Worm (Caenorhabditis elegans) whole organism, L1 larva: ENCODE data around the gene rgs-7.

Experiments used
- C04F5.9 ChIP-seq: sonication (generic microtip); optimal IDR thresholded peaks from 2 replicates; lab custom pipeline; 2016; ENCODE audit warnings: missing genetic modification characterization, missing compliant biosample characterization
- C16A3.4 ChIP-seq: fragments of 150-350 bp; optimal IDR thresholded peaks from 2 replicates; lab custom pipeline; 2014; ENCODE audit warnings: missing biosample characterization, missing genetic modification characterization
- F16B12.6 ChIP-seq: fragments of 150-350 bp; optimal IDR thresholded peaks from 2 replicates; lab custom pipeline; 2014; ENCODE audit warnings: missing biosample characterization, missing genetic modification characterization
- blmp-1 ChIP-seq: fragments of 150-350 bp; optimal IDR thresholded peaks from 2 replicates; lab custom pipeline; 2014; ENCODE audit warnings: missing biosample characterization, missing genetic modification characterization
- ceh-63 ChIP-seq: fragments of 200-800 bp; sonication (Bioruptor generic); optimal IDR thresholded peaks from 2 replicates; lab custom pipeline; 2018; ENCODE audit warnings: mild to moderate bottlenecking, missing genetic modification characterization, missing compliant biosample characterization
- ces-1 ChIP-seq: fragments of 150-350 bp; optimal IDR thresholded peaks from 2 replicates; lab custom pipeline; 2014; ENCODE audit warnings: missing biosample characterization, missing genetic modification reagents, missing genetic modification characterization
- dpl-1 ChIP-seq, 3 experiments: fragments of 150-350 bp in 2 of 3; sonication (generic microtip) in 1 of 3; optimal IDR thresholded peaks; 2 replicates each; lab custom pipeline; 2014 to 2017; ENCODE audit warnings: missing biosample characterization in 3 of 3, missing genetic modification characterization in 3 of 3, missing genetic modification reagents in 3 of 3
- dsc-1 ChIP-seq: sonication (generic microtip); optimal IDR thresholded peaks from 2 replicates; lab custom pipeline; 2016; ENCODE audit warnings: mild to moderate bottlenecking, missing genetic modification characterization, missing compliant biosample characterization
- efl-1 ChIP-seq, 4 experiments: fragments of 150-350 bp; optimal IDR thresholded peaks in 3 of 4; peaks in 1 of 4; 1 replicate in 1 of 4; 2 replicates in 3 of 4; lab custom pipeline; 2014; ENCODE audit warnings: missing biosample characterization in 2 of 4, missing genetic modification characterization in 2 of 4, missing genetic modification reagents in 2 of 4
- elt-2 ChIP-seq: sonication (generic microtip); optimal IDR thresholded peaks from 2 replicates; lab custom pipeline; 2016; ENCODE audit warnings: missing genetic modification characterization, mild to moderate bottlenecking, inconsistent platforms, missing compliant biosample characterization, missing genetic modification reagents
- elt-3 ChIP-seq, 6 experiments: fragments of 150-350 bp in 1 of 6; sonication (generic microtip); optimal IDR thresholded peaks; 2 replicates each; lab custom pipeline; 2017 to 2018; ENCODE audit warnings: missing biosample characterization in 6 of 6, missing genetic modification characterization in 6 of 6, inconsistent platforms in 1 of 6
- fkh-10 ChIP-seq: sonication (generic microtip); optimal IDR thresholded peaks from 2 replicates; lab custom pipeline; 2017; ENCODE audit warnings: missing biosample characterization, missing genetic modification reagents, missing genetic modification characterization
- fkh-4 ChIP-seq: sonication (generic microtip); optimal IDR thresholded peaks from 2 replicates; lab custom pipeline; 2016; ENCODE audit warnings: missing compliant biosample characterization, missing genetic modification characterization, borderline replicate concordance
- grh-1 ChIP-seq: fragments of 200-800 bp; sonication (Bioruptor generic); IDR thresholded peaks from 2 replicates; pipeline ENCODE4 v1.3.6; 2022; ENCODE audit warnings: missing genetic modification reagents, missing genetic modification characterization, missing compliant biosample characterization
- hlh-17 ChIP-seq: fragments of 200-800 bp; sonication (Bioruptor generic); optimal IDR thresholded peaks from 2 replicates; lab custom pipeline; 2018; ENCODE audit warnings: missing genetic modification characterization, mild to moderate bottlenecking, missing compliant biosample characterization, moderate library complexity, borderline replicate concordance
- hlh-4 ChIP-seq: sonication (generic microtip); optimal IDR thresholded peaks from 2 replicates; lab custom pipeline; 2016; ENCODE audit warnings: mild to moderate bottlenecking, missing genetic modification characterization, missing compliant biosample characterization
- irx-1 ChIP-seq: sonication (generic microtip); optimal IDR thresholded peaks from 2 replicates; lab custom pipeline; 2016; ENCODE audit warnings: missing genetic modification characterization, missing compliant biosample characterization
- jun-1 ChIP-seq: fragments of 150-350 bp; optimal IDR thresholded peaks from 2 replicates; lab custom pipeline; 2014; ENCODE audit warnings: missing biosample characterization, missing genetic modification reagents, missing genetic modification characterization
- lin-13 ChIP-seq: fragments of 150-350 bp; optimal IDR thresholded peaks from 2 replicates; lab custom pipeline; 2014; ENCODE audit warnings: missing biosample characterization, missing genetic modification reagents, missing genetic modification characterization
- lin-14 ChIP-seq: fragments of 200-800 bp; sonication (Bioruptor generic); optimal IDR thresholded peaks from 2 replicates; lab custom pipeline; 2018; ENCODE audit warnings: mild to moderate bottlenecking, missing genetic modification characterization, moderate library complexity, missing compliant biosample characterization
- lin-35 ChIP-seq, 2 experiments: fragments of 150-350 bp; optimal IDR thresholded peaks; 2 replicates each; lab custom pipeline; 2014; ENCODE audit warnings: missing biosample characterization in 2 of 2, missing genetic modification characterization in 2 of 2, missing genetic modification reagents in 2 of 2
- lin-39 ChIP-seq: fragments of 150-350 bp; optimal IDR thresholded peaks from 2 replicates; lab custom pipeline; 2014; ENCODE audit warnings: missing biosample characterization, missing genetic modification reagents, missing genetic modification characterization
- lir-3 ChIP-seq: sonication (generic microtip); optimal IDR thresholded peaks from 2 replicates; lab custom pipeline; 2016; ENCODE audit warnings: mild to moderate bottlenecking, missing genetic modification characterization, moderate library complexity, missing compliant biosample characterization; ENCODE audit not compliant: poor library complexity
- lsy-2 ChIP-seq, 2 experiments: fragments of 150-350 bp; optimal IDR thresholded peaks; 2 replicates each; lab custom pipeline; 2014; ENCODE audit warnings: missing biosample characterization in 2 of 2, missing genetic modification characterization in 2 of 2
- mdl-1 ChIP-seq, 2 experiments: fragments of 150-350 bp; optimal IDR thresholded peaks; 2 replicates each; lab custom pipeline; 2014 to 2017; ENCODE audit warnings: missing biosample characterization in 2 of 2, missing genetic modification characterization in 2 of 2, inconsistent platforms in 1 of 2
- nhr-19 ChIP-seq: fragments of 200-800 bp; sonication (Bioruptor generic); conservative IDR thresholded peaks from 2 replicates; pipeline ENCODE4 v1.3.6; 2022; ENCODE audit warnings: missing genetic modification characterization, missing compliant biosample characterization
- nhr-20 ChIP-seq: sonication (generic microtip); optimal IDR thresholded peaks from 2 replicates; lab custom pipeline; 2016; ENCODE audit warnings: mild to moderate bottlenecking, missing genetic modification characterization, missing compliant biosample characterization
- nhr-71 ChIP-seq: sonication (generic microtip); optimal IDR thresholded peaks from 2 replicates; lab custom pipeline; 2016; ENCODE audit warnings: mild to moderate bottlenecking, missing genetic modification characterization, moderate library complexity, missing compliant biosample characterization
- nhr-76 ChIP-seq: sonication (generic microtip); optimal IDR thresholded peaks from 2 replicates; lab custom pipeline; 2017; ENCODE audit warnings: missing biosample characterization, missing genetic modification characterization
- nhr-85 ChIP-seq: sonication (generic microtip); peaks from one replicate; lab custom pipeline; 2016; ENCODE audit warnings: missing genetic modification characterization, inconsistent platforms, missing compliant biosample characterization
- pag-3 ChIP-seq: sonication (generic microtip); optimal IDR thresholded peaks from 2 replicates; lab custom pipeline; 2017; ENCODE audit warnings: missing genetic modification characterization, mild to moderate bottlenecking, missing compliant biosample characterization, antibody characterized with exemption, borderline replicate concordance; ENCODE audit not compliant: insufficient read depth
- pqm-1 ChIP-seq: sonication (generic microtip); optimal IDR thresholded peaks from 3 replicates; lab custom pipeline; 2017; ENCODE audit warnings: missing biosample characterization, missing genetic modification characterization
- rnt-1 ChIP-seq: sonication (generic microtip); optimal IDR thresholded peaks from 2 replicates; lab custom pipeline; 2016; ENCODE audit warnings: mild to moderate bottlenecking, missing genetic modification characterization, moderate library complexity, missing compliant biosample characterization
- skn-1 ChIP-seq: fragments of 150-350 bp; optimal IDR thresholded peaks from 2 replicates; lab custom pipeline; 2014; ENCODE audit warnings: missing biosample characterization, missing genetic modification characterization
- snu-23 ChIP-seq: sonication (generic microtip); optimal IDR thresholded peaks from 2 replicates; lab custom pipeline; 2016; ENCODE audit warnings: missing genetic modification characterization, missing compliant biosample characterization
- tlp-1 ChIP-seq: fragments of 150-350 bp; optimal IDR thresholded peaks from 2 replicates; lab custom pipeline; 2014; ENCODE audit warnings: missing biosample characterization, missing genetic modification characterization
- unc-130 ChIP-seq: fragments of 150-350 bp; optimal IDR thresholded peaks from 2 replicates; lab custom pipeline; 2017; ENCODE audit warnings: missing biosample characterization, missing genetic modification characterization, inconsistent platforms
- unc-86 ChIP-seq: sonication (generic microtip); optimal IDR thresholded peaks from 2 replicates; lab custom pipeline; 2016; ENCODE audit warnings: missing genetic modification characterization, missing compliant biosample characterization
- xbp-1 ChIP-seq: sonication (generic microtip); optimal IDR thresholded peaks from 2 replicates; lab custom pipeline; 2016; ENCODE audit warnings: missing genetic modification characterization, missing compliant biosample characterization
- zag-1 ChIP-seq: fragments of 150-350 bp; optimal IDR thresholded peaks from 2 replicates; lab custom pipeline; 2014; ENCODE audit warnings: missing biosample characterization, missing genetic modification characterization
- ztf-11 ChIP-seq, 2 experiments: sonication (generic microtip); optimal IDR thresholded peaks; 2 replicates each; lab custom pipeline; 2016 to 2017; ENCODE audit warnings: missing genetic modification characterization in 2 of 2, missing biosample characterization in 1 of 2, missing compliant biosample characterization in 1 of 2

rgs-7 gene

DNA sequence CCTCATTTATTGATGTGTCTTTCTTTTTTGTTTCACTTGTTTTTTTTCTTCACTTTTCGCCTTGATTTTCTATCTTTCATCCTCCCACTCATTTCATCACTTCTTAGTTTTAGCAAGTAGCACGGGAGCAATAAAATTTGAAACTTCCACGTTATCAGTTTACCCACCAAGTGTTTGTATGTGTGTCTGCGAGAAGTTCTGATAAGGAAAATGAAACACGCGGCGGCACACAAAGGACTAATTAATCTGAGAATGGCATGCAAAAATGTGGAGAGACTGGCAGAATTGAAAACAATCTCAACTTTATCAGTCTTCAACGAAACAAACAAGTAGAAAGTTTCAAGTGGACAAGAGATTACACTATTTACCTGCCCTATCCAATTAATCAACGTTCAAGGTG lies 8.1 kb upstream of the rgs-7 start:
- TF ChIP-seq elt-3 (tag; optimal IDR thresholded peaks at IDR 0.05; lab: Kevin White, UChicago) (peak in 2 of 6 experiments; percentile 45 to 58), nhr-19 (GFP tag; lab: Robert Waterston, UW) (peak; percentile 23; the same call in 1 of the 2 replicates), nhr-71 (tag; lab: Kevin White, UChicago) (peak; percentile 47), elt-2 (peak; percentile 95), pag-3 (peak; percentile 84), blmp-1 (tag; lab: Kevin White, UChicago) (peak; percentile 9), ces-1 (GFP tag; lab: Kevin White, UChicago) (no peak), jun-1 (tag; lab: Kevin White, UChicago) (peak; percentile 44), nhr-20 (peak; percentile 38), xbp-1 (tag; lab: Kevin White, UChicago) (no peak), efl-1 (optimal IDR thresholded peaks at IDR 0.05; lab: Kevin White, UChicago) (no peak), efl-1 (GFP tag; optimal IDR thresholded peaks at IDR 0.05 in 1 of 2; lab: Kevin White, UChicago) (peak in 1 of 2 experiments; percentile 11), lsy-2 (tag; optimal IDR thresholded peaks at IDR 0.05; lab: Kevin White, UChicago) (peak in 1 of 2 experiments; percentile 13), unc-130 (tag; lab: Kevin White, UChicago) (no peak), mdl-1 (tag; optimal IDR thresholded peaks at IDR 0.05; lab: Kevin White, UChicago) (peak in 1 of 2 experiments; percentile 58), lin-14 (peak; percentile 76), lin-35 (GFP tag; optimal IDR thresholded peaks at IDR 0.05; lab: Kevin White, UChicago) (peak in 1 of 2 experiments; percentile 58), pqm-1 (tag; lab: Kevin White, UChicago) (peak; percentile 88), skn-1 (tag; lab: Kevin White, UChicago) (no peak)

ce11 chrX:3535505-3535904 lies 6.8 kb upstream of the rgs-7 start:
- TF ChIP-seq lin-14, result peak; percentile 75
- TF ChIP-seq tlp-1, result no peak
- no peak for TF ChIP-seq lir-3 (tag; lab: Kevin White, UChicago)
- TF ChIP-seq nhr-76 (tag; lab: Kevin White, UChicago), result no peak
- TF ChIP-seq lin-39 (tag; lab: Kevin White, UChicago), result no peak
- TF ChIP-seq fkh-10, result peak; percentile 55
- TF ChIP-seq hlh-17 (GFP tag; lab: Kevin White, UChicago), result no peak
- TF ChIP-seq nhr-85, result no peak
- TF ChIP-seq unc-86, result no peak
- no peak for TF ChIP-seq irx-1
- TF ChIP-seq dsc-1 (tag; lab: Kevin White, UChicago), result peak; percentile 22
- TF ChIP-seq lsy-2 (tag; optimal IDR thresholded peaks at IDR 0.05; lab: Kevin White, UChicago), result no peak
- TF ChIP-seq, all 84 proteins: peak for 3

- no peak for TF ChIP-seq irx-1
- TF ChIP-seq F16B12.6 (tag; lab: Kevin White, UChicago), result no peak
- TF ChIP-seq snu-23 (GFP tag; lab: Kevin White, UChicago), result peak; percentile 32
- no peak for TF ChIP-seq jun-1 (tag; lab: Kevin White, UChicago)
- peak in 1 of 2 experiments; percentile 19 for TF ChIP-seq mdl-1 (tag; optimal IDR thresholded peaks at IDR 0.05; lab: Kevin White, UChicago)
- peak; percentile 12 for TF ChIP-seq nhr-20
- TF ChIP-seq tlp-1, result no peak
- TF ChIP-seq unc-130 (tag; lab: Kevin White, UChicago), result peak; percentile 10
- peak; percentile 61 for TF ChIP-seq nhr-71 (tag; lab: Kevin White, UChicago)
- peak; percentile 15 for TF ChIP-seq dsc-1 (tag; lab: Kevin White, UChicago)
- peak; percentile 46; the same call in 1 of the 2 replicates for TF ChIP-seq nhr-19 (GFP tag; lab: Robert Waterston, UW)
- peak in 1 of 2 experiments; percentile 43 for TF ChIP-seq lsy-2 (tag; optimal IDR thresholded peaks at IDR 0.05; lab: Kevin White, UChicago)
- TF ChIP-seq zag-1 (tag; lab: Kevin White, UChicago), result no peak
- TF ChIP-seq lin-14, result peak; percentile 75
- TF ChIP-seq lin-13 (GFP tag; lab: Kevin White, UChicago), result no peak
- no peak for TF ChIP-seq hlh-4
- no peak for TF ChIP-seq hlh-17 (GFP tag; lab: Kevin White, UChicago)
- TF ChIP-seq fkh-4 (tag; lab: Kevin White, UChicago), result no peak
- TF ChIP-seq C16A3.4 (tag; lab: Kevin White, UChicago), result no peak
- no peak for TF ChIP-seq nhr-85
- no peak for TF ChIP-seq ceh-63 (GFP tag; lab: Kevin White, UChicago)
- TF ChIP-seq lin-35 (GFP tag; optimal IDR thresholded peaks at IDR 0.05; lab: Kevin White, UChicago), result no peak
- no peak for TF ChIP-seq fkh-10
- no peak for TF ChIP-seq ztf-11 (tag; optimal IDR thresholded peaks at IDR 0.05; lab: Kevin White, UChicago)
- no peak for TF ChIP-seq xbp-1 (tag; lab: Kevin White, UChicago)
- TF ChIP-seq C04F5.9 (tag; lab: Kevin White, UChicago), result no peak
- TF ChIP-seq dpl-1 (GFP tag; optimal IDR thresholded peaks at IDR 0.05; lab: Kevin White, UChicago), result no peak
- TF ChIP-seq blmp-1 (tag; lab: Kevin White, UChicago), result peak; percentile 46
- peak; percentile 77 for TF ChIP-seq rnt-1
- TF ChIP-seq grh-1 (GFP tag; lab: Robert Waterston, UW), result no peak
- no peak for TF ChIP-seq efl-1 (optimal IDR thresholded peaks at IDR 0.05; lab: Kevin White, UChicago)
- peak in 1 of 2 experiments; percentile 91 for TF ChIP-seq efl-1 (GFP tag; optimal IDR thresholded peaks at IDR 0.05 in 1 of 2; lab: Kevin White, UChicago)
Observed at ce11 chrX:3536302-3537251, 5.8 kb upstream of the rgs-7 start.
